Fruit fly (Drosophila melanogaster): ENCODE measurements around the gene Rpn12R.

The Rpn12R gene

dm6 chr3L:15079278-15079677 is 36.9 kb upstream of the Rpn12R start (continued):
- no peak for TF ChIP-seq pzg (GFP tag; optimal IDR thresholded peaks at IDR 0.05)
- TF ChIP-seq p53 (GFP tag; optimal IDR thresholded peaks at IDR 0.05), result no peak
- TF ChIP-seq chm (GFP tag; IDR thresholded peaks at IDR 0.05), result peak; percentile 50; the same call in 1 of the 2 replicates
- TF ChIP-seq Dfd (GFP tag; optimal IDR thresholded peaks at IDR 0.05), result peak in 1 of 2 experiments; percentile 53
- TF ChIP-seq CG34224 (GFP tag; IDR thresholded peaks at IDR 0.05; ENCODE audit: partially characterized antibody), result no peak; the same call in 2 of the 3 replicates
- peak in 1 of 3 experiments; percentile 9 for TF ChIP-seq Stat92E (GFP tag; optimal IDR thresholded peaks at IDR 0.05)
- peak; percentile 67 for TF ChIP-seq ato (GFP tag; IDR thresholded peaks at IDR 0.05; ENCODE audit: partially characterized antibody)
- no peak for TF ChIP-seq exex (tag; optimal IDR thresholded peaks at IDR 0.05)
- TF ChIP-seq Med (GFP tag), result peak; percentile 65
- TF ChIP-seq dan (GFP tag; IDR thresholded peaks at IDR 0.05), result no peak
- TF ChIP-seq CG8290 (GFP tag; optimal IDR thresholded peaks at IDR 0.05), result peak; percentile 14
- no peak for TF ChIP-seq CG8290 (tag; optimal IDR thresholded peaks at IDR 0.05)
- no peak for TF ChIP-seq rib (GFP tag; IDR thresholded peaks at IDR 0.05)
- peak; percentile 54 for TF ChIP-seq CG11504 (tag; optimal IDR thresholded peaks at IDR 0.05)
- TF ChIP-seq CG12659 (GFP tag; optimal IDR thresholded peaks at IDR 0.05), result no peak
- TF ChIP-seq CG31365 (tag; optimal IDR thresholded peaks at IDR 0.05), result peak; percentile 97
- peak; percentile 15; the same call in 1 of the 2 replicates for TF ChIP-seq Scr (GFP tag; IDR thresholded peaks at IDR 0.05; ENCODE audit: partially characterized antibody)
- no peak for TF ChIP-seq hb (GFP tag; IDR thresholded peaks at IDR 0.05; ENCODE audit: partially characterized antibody)
- TF ChIP-seq CG13287 (GFP tag; IDR thresholded peaks at IDR 0.05; ENCODE audit: partially characterized antibody), result peak; percentile 43; the same call in 1 of the 2 replicates
- no peak for TF ChIP-seq Sry-β (GFP tag; optimal IDR thresholded peaks at IDR 0.05)
- peak; percentile 40; the same call in 1 of the 2 replicates for TF ChIP-seq CG42726 (GFP tag; IDR thresholded peaks at IDR 0.05; ENCODE audit: partially characterized antibody)
- no peak for TF ChIP-seq CG13296 (GFP tag; optimal IDR thresholded peaks at IDR 0.05)
- TF ChIP-seq ap (GFP tag; IDR thresholded peaks at IDR 0.05), result no peak
- no peak for TF ChIP-seq Dip3 (GFP tag; optimal IDR thresholded peaks at IDR 0.05)
- TF ChIP-seq Doc3 (GFP tag; IDR thresholded peaks at IDR 0.05; ENCODE audit: partially characterized antibody), result no peak
- peak; percentile 91 for TF ChIP-seq CG2199 (GFP tag; IDR thresholded peaks at IDR 0.05)
- no peak for TF ChIP-seq PHDP (tag; optimal IDR thresholded peaks at IDR 0.05)
- peak in 1 of 2 experiments; percentile 44 for TF ChIP-seq Pdp1 (GFP tag; optimal IDR thresholded peaks at IDR 0.05)
- 0 out of 2 replicates have a peak, but pooled peaks have one; percentile 14 for TF ChIP-seq Ada2b (GFP tag; IDR thresholded peaks at IDR 0.05)
- TF ChIP-seq HmgD (GFP tag; optimal IDR thresholded peaks at IDR 0.05), result no peak
- TF ChIP-seq CG17802 (tag; optimal IDR thresholded peaks at IDR 0.05), result no peak
- TF ChIP-seq CG4617 (GFP tag; optimal IDR thresholded peaks at IDR 0.05; ENCODE audit: borderline replicate concordance), result no peak
- peak; percentile 47; the same call in 1 of the 2 replicates for TF ChIP-seq amos (GFP tag; IDR thresholded peaks at IDR 0.05; ENCODE audit: partially characterized antibody)
- TF ChIP-seq NC2β (GFP tag; optimal IDR thresholded peaks at IDR 0.05), result no peak
- peak; percentile 9 for TF ChIP-seq sug (tag; optimal IDR thresholded peaks at IDR 0.05)
- TF ChIP-seq tna (GFP tag; IDR thresholded peaks at IDR 0.05; ENCODE audit: partially characterized antibody), result peak; percentile 19; the same call in 1 of the 2 replicates
- TF ChIP-seq CG34376 (GFP tag; optimal IDR thresholded peaks at IDR 0.05), result peak; percentile 2
- 0 out of 2 replicates have a peak, but pooled peaks have one; percentile 19 for TF ChIP-seq hbn (GFP tag; IDR thresholded peaks at IDR 0.05; ENCODE audit: partially characterized antibody)
- peak; percentile 23; the same call in 1 of the 3 replicates for TF ChIP-seq CG6175 (GFP tag; IDR thresholded peaks at IDR 0.05)
- no peak for TF ChIP-seq CG7745 (tag; optimal IDR thresholded peaks at IDR 0.05)
- TF ChIP-seq vvl (GFP tag; IDR thresholded peaks at IDR 0.05), result peak; percentile 79
- peak; percentile 87 for TF ChIP-seq CG3163 (GFP tag; optimal IDR thresholded peaks at IDR 0.05)
- TF ChIP-seq CG6791 (GFP tag; IDR thresholded peaks at IDR 0.05; ENCODE audit: partially characterized antibody), result peak; percentile 65; the same call in 2 of the 3 replicates
- no peak for TF ChIP-seq abd-A (tag; optimal IDR thresholded peaks at IDR 0.05)
- peak; percentile 50; the same call in 1 of the 2 replicates for TF ChIP-seq CG32532 (GFP tag; IDR thresholded peaks at IDR 0.05)
- 0 out of 3 replicates have a peak, but pooled peaks have one; percentile 8 for TF ChIP-seq CG17361 (GFP tag; IDR thresholded peaks at IDR 0.05)
- no peak for TF ChIP-seq CG7357 (GFP tag; IDR thresholded peaks at IDR 0.05)
- no peak for TF ChIP-seq mirr (GFP tag; optimal IDR thresholded peaks at IDR 0.05)
